Worm (Caenorhabditis elegans) whole organism, late embryonic: ENCODE measurements around the gene Y66D12A.10.

ENCODE experiments used
- C08G9.2 ChIP-seq: sonication (generic microtip); optimal IDR thresholded peaks from 2 replicates; lab custom pipeline; 2016; ENCODE audit warnings: mild to moderate bottlenecking, missing genetic modification characterization, moderate library complexity, missing compliant biosample characterization
- C38D4.7 ChIP-seq: fragments of 200-800 bp; sonication (Bioruptor generic); optimal IDR thresholded peaks from 2 replicates; lab custom pipeline; 2018; ENCODE audit warnings: mild to moderate bottlenecking, missing genetic modification characterization, moderate library complexity, missing compliant biosample characterization
- F13H6.1 ChIP-seq: sonication (generic microtip); optimal IDR thresholded peaks from 2 replicates; lab custom pipeline; 2016; ENCODE audit warnings: missing genetic modification characterization, missing compliant biosample characterization
- K02D7.2 ChIP-seq: sonication (generic microtip); optimal IDR thresholded peaks from 2 replicates; lab custom pipeline; 2017; ENCODE audit warnings: mild to moderate bottlenecking, missing genetic modification characterization, missing compliant biosample characterization
- T23F11.4 ChIP-seq: fragments of 200-800 bp; sonication (Bioruptor generic); optimal IDR thresholded peaks from 2 replicates; lab custom pipeline; 2018; ENCODE audit warnings: mild to moderate bottlenecking, missing genetic modification characterization, missing compliant biosample characterization
- ahr-1 ChIP-seq: sonication (generic microtip); optimal IDR thresholded peaks from 2 replicates; lab custom pipeline; 2016; ENCODE audit warnings: missing genetic modification characterization, missing compliant biosample characterization
- ama-1 ChIP-seq: fragments of 150-350 bp; optimal IDR thresholded peaks from 2 replicates; lab custom pipeline; 2014
- ceh-14 ChIP-seq: sonication (generic microtip); optimal IDR thresholded peaks from 2 replicates; lab custom pipeline; 2016; ENCODE audit warnings: missing genotype, missing genetic modification characterization, missing compliant biosample characterization
- ceh-22 ChIP-seq: sonication (generic microtip); optimal IDR thresholded peaks from 2 replicates; lab custom pipeline; 2017; ENCODE audit warnings: missing biosample characterization, missing genetic modification characterization
- ceh-31 ChIP-seq: sonication (generic microtip); optimal IDR thresholded peaks from 2 replicates; lab custom pipeline; 2016; ENCODE audit warnings: missing genetic modification characterization, missing compliant biosample characterization
- ceh-48 ChIP-seq: sonication (generic microtip); optimal IDR thresholded peaks from 2 replicates; lab custom pipeline; 2016; ENCODE audit warnings: missing genetic modification characterization, inconsistent platforms, missing compliant biosample characterization
- che-1 ChIP-seq: sonication (generic microtip); optimal IDR thresholded peaks from 2 replicates; lab custom pipeline; 2016; ENCODE audit warnings: mild to moderate bottlenecking, missing genetic modification characterization, missing compliant biosample characterization
- dve-1 ChIP-seq: sonication (generic microtip); optimal IDR thresholded peaks from 2 replicates; lab custom pipeline; 2017; ENCODE audit warnings: antibody characterized with exemption, mild to moderate bottlenecking, missing genetic modification characterization, missing compliant biosample characterization
- elt-2 ChIP-seq: sonication (generic microtip); optimal IDR thresholded peaks from 2 replicates; lab custom pipeline; 2016; ENCODE audit warnings: missing genetic modification reagents, missing genetic modification characterization, missing compliant biosample characterization
- eyg-1 ChIP-seq: sonication (generic microtip); optimal IDR thresholded peaks from 2 replicates; lab custom pipeline; 2016; ENCODE audit warnings: missing genotype, missing genetic modification characterization, missing compliant biosample characterization
- fkh-6 ChIP-seq: sonication (generic microtip); optimal IDR thresholded peaks from 2 replicates; lab custom pipeline; 2016; ENCODE audit warnings: missing genetic modification characterization, missing compliant biosample characterization
- hlh-13 ChIP-seq: fragments of 200-800 bp; sonication (Bioruptor generic); optimal IDR thresholded peaks from 2 replicates; lab custom pipeline; 2018; ENCODE audit warnings: mild to moderate bottlenecking, missing genetic modification characterization, missing compliant biosample characterization
- hlh-15 ChIP-seq: sonication (generic microtip); optimal IDR thresholded peaks from 2 replicates; lab custom pipeline; 2016; ENCODE audit warnings: missing genetic modification characterization, missing compliant biosample characterization
- hlh-6 ChIP-seq: sonication (generic microtip); optimal IDR thresholded peaks from 2 replicates; lab custom pipeline; 2016; ENCODE audit warnings: missing genotype, missing genetic modification characterization, missing compliant biosample characterization
- lim-6 ChIP-seq: sonication (generic microtip); optimal IDR thresholded peaks from 2 replicates; lab custom pipeline; 2016; ENCODE audit warnings: missing genetic modification characterization, missing compliant biosample characterization
- lin-11 ChIP-seq: fragments of 200-800 bp; sonication (Bioruptor generic); optimal IDR thresholded peaks from 2 replicates; lab custom pipeline; 2018; ENCODE audit warnings: mild to moderate bottlenecking, missing genetic modification characterization, missing compliant biosample characterization
- madf-2 ChIP-seq: sonication (generic microtip); optimal IDR thresholded peaks from 2 replicates; lab custom pipeline; 2017; ENCODE audit warnings: missing genetic modification characterization, missing compliant biosample characterization
- nhr-11 ChIP-seq: fragments of 150-350 bp; optimal IDR thresholded peaks from 2 replicates; lab custom pipeline; 2014; ENCODE audit warnings: missing biosample characterization, missing genetic modification characterization
- npax-4 ChIP-seq: sonication (generic microtip); optimal IDR thresholded peaks from 2 replicates; lab custom pipeline; 2016; ENCODE audit warnings: missing genetic modification characterization, missing compliant biosample characterization
- pag-3 ChIP-seq: sonication (generic microtip); optimal IDR thresholded peaks from 2 replicates; lab custom pipeline; 2016; ENCODE audit warnings: missing compliant biosample characterization, missing genetic modification characterization, borderline replicate concordance
- pha-4 ChIP-seq: fragments of 150-350 bp; optimal IDR thresholded peaks from 2 replicates; lab custom pipeline; 2018; ENCODE audit warnings: missing biosample characterization, missing genetic modification reagents, missing genetic modification characterization
- pqm-1 ChIP-seq: sonication (generic microtip); optimal IDR thresholded peaks from 2 replicates; lab custom pipeline; 2016; ENCODE audit warnings: missing genetic modification characterization, missing compliant biosample characterization
- rnt-1 ChIP-seq: sonication (generic microtip); optimal IDR thresholded peaks from 2 replicates; lab custom pipeline; 2016; ENCODE audit warnings: missing genetic modification characterization, missing compliant biosample characterization
- sox-2 ChIP-seq: fragments of 200-800 bp; sonication (Bioruptor generic); IDR thresholded peaks from 2 replicates; pipeline ENCODE4 v1.3.6; 2022; ENCODE audit warnings: missing genetic modification reagents, missing genetic modification characterization, missing compliant biosample characterization
- tbx-2 ChIP-seq: sonication (generic microtip); optimal IDR thresholded peaks from 2 replicates; lab custom pipeline; 2016; ENCODE audit warnings: missing genetic modification characterization, missing compliant biosample characterization
- tbx-7 ChIP-seq: sonication (generic microtip); optimal IDR thresholded peaks from 2 replicates; lab custom pipeline; 2016; ENCODE audit warnings: missing genotype, missing genetic modification characterization, missing compliant biosample characterization
- unc-3 ChIP-seq, 2 experiments: fragments of 200-800 bp in 1 of 2; sonication (Bioruptor generic) in 1 of 2; sonication (generic microtip) in 1 of 2; conservative IDR thresholded peaks in 1 of 2; optimal IDR thresholded peaks in 1 of 2; 2 replicates each; pipeline versions ENCODE4 v1.3.6 to Lab custom; 2016 to 2022; ENCODE audit warnings: missing compliant biosample characterization in 2 of 2, missing genetic modification characterization in 2 of 2, missing genetic modification reagents in 1 of 2
- unc-42 ChIP-seq: sonication (generic microtip); optimal IDR thresholded peaks from 2 replicates; lab custom pipeline; 2016; ENCODE audit warnings: missing genotype, missing genetic modification characterization, missing compliant biosample characterization
- unc-55 ChIP-seq: sonication (generic microtip); optimal IDR thresholded peaks from 2 replicates; lab custom pipeline; 2017; ENCODE audit warnings: missing biosample characterization, missing genetic modification reagents, missing genetic modification characterization
- unc-86 ChIP-seq: sonication (generic microtip); optimal IDR thresholded peaks from 2 replicates; lab custom pipeline; 2016; ENCODE audit warnings: missing genetic modification characterization, missing compliant biosample characterization
- zip-5 ChIP-seq: sonication (generic microtip); optimal IDR thresholded peaks from 2 replicates; lab custom pipeline; 2016; ENCODE audit warnings: missing genetic modification characterization, missing compliant biosample characterization
- ztf-16 ChIP-seq: sonication (generic microtip); optimal IDR thresholded peaks from 2 replicates; lab custom pipeline; 2017; ENCODE audit warnings: missing genetic modification characterization, missing compliant biosample characterization

The Y66D12A.10 gene

ce11 chrIII:11534624-11535079 is 31.0 kb upstream of the Y66D12A.10 start, which contains the start of gene nrps-1:
Gene nrps-1 (plus strand): TSS chrIII:11534674.
- TF ChIP-seq tbx-7 (tag; lab: Kevin White, UChicago) (no peak), ceh-31 (tag; lab: Kevin White, UChicago) (no peak), nhr-11 (tag; lab: Kevin White, UChicago) (no peak), dve-1 (no peak), sox-2 (GFP tag; lab: Robert Waterston, UW) (no peak), elt-2 (tag; lab: Kevin White, UChicago) (no peak), ama-1 (lab: Kevin White, UChicago) (no peak), ahr-1 (no peak), hlh-6 (no peak), ceh-48 (no peak), hlh-15 (tag; lab: Kevin White, UChicago) (no peak)

- TF ChIP-seq lin-11 (tag; lab: Kevin White, UChicago) (no peak), pag-3 (no peak), ceh-14 (tag; lab: Kevin White, UChicago) (no peak), che-1 (tag; lab: Kevin White, UChicago) (no peak), ztf-16 (tag; lab: Kevin White, UChicago) (no peak), C38D4.7 (GFP tag; lab: Kevin White, UChicago) (no peak), unc-55 (no peak), pqm-1 (tag; lab: Kevin White, UChicago) (no peak), dve-1 (no peak), ceh-31 (tag; lab: Kevin White, UChicago) (no peak), pha-4 (tag; lab: Kevin White, UChicago) (no peak)
- TF ChIP-seq, all 69 proteins: peak for 0
These were observed 30.2 kb upstream of the Y66D12A.10 start for ce11 chrIII:11535453-11535852.

- no peak for TF ChIP-seq T23F11.4
- TF ChIP-seq C38D4.7 (GFP tag; lab: Kevin White, UChicago): no peak
- no peak for TF ChIP-seq unc-86 (tag; lab: Kevin White, UChicago)
- TF ChIP-seq dve-1: no peak
- no peak for TF ChIP-seq fkh-6 (tag; lab: Kevin White, UChicago)
- TF ChIP-seq F13H6.1 (tag; lab: Kevin White, UChicago): no peak
- no peak for TF ChIP-seq hlh-13 (GFP tag; lab: Kevin White, UChicago)
- no peak for TF ChIP-seq lin-11 (tag; lab: Kevin White, UChicago)
- no peak for TF ChIP-seq K02D7.2 (tag; lab: Kevin White, UChicago)
- no peak for TF ChIP-seq tbx-2
- no peak for TF ChIP-seq ceh-22
- no peak for TF ChIP-seq tbx-7 (tag; lab: Kevin White, UChicago)
- no peak for TF ChIP-seq eyg-1 (tag; lab: Kevin White, UChicago)
- TF ChIP-seq lim-6: no peak
- TF ChIP-seq hlh-6: no peak
- TF ChIP-seq unc-42 (tag; lab: Kevin White, UChicago): no peak
- no peak for TF ChIP-seq unc-3 (GFP tag; conservative IDR thresholded peaks at IDR 0.05; lab: Robert Waterston, UW)
- no peak for TF ChIP-seq unc-3 (tag; optimal IDR thresholded peaks at IDR 0.05; lab: Kevin White, UChicago)
- no peak for TF ChIP-seq zip-5 (tag; lab: Kevin White, UChicago)
These were observed 20.7 kb upstream of the Y66D12A.10 start for ce11 chrIII:11544947-11545346.

ce11 chrIII:11548070-11548469 is 17.6 kb upstream of the Y66D12A.10 start, which contains the start of gene Y66D12A.13:
Gene Y66D12A.13 (plus strand): TSS chrIII:11548370.
- TF ChIP-seq rnt-1 (tag; lab: Kevin White, UChicago) (no peak), madf-2 (no peak), C08G9.2 (tag; lab: Kevin White, UChicago) (no peak), T23F11.4 (no peak), ceh-22 (no peak), ztf-16 (tag; lab: Kevin White, UChicago) (no peak), npax-4 (tag; lab: Kevin White, UChicago) (no peak)
